Fruit fly (Drosophila melanogaster): ENCODE data around the gene vrs.

Gene vrs

dm6 chr3R:12406235-12407196 lies 40.9 kb upstream of the vrs start, which contains the start of gene CG5167 (continued):
- TF ChIP-seq z (GFP tag; IDR thresholded peaks at IDR 0.05) (no peak), Dp (GFP tag; optimal IDR thresholded peaks at IDR 0.05) (peak; percentile 45), psq (GFP tag; optimal IDR thresholded peaks at IDR 0.05) (no peak), cwo (GFP tag; optimal IDR thresholded peaks at IDR 0.05) (no peak), mirr (GFP tag; optimal IDR thresholded peaks at IDR 0.05) (peak; percentile 54), sc (optimal IDR thresholded peaks at IDR 0.05) (no peak), sc (GFP tag; optimal IDR thresholded peaks at IDR 0.05) (no peak), tap (tag; optimal IDR thresholded peaks at IDR 0.05) (peak; percentile 60), cg (GFP tag; optimal IDR thresholded peaks at IDR 0.05) (no peak), bowl (GFP tag; IDR thresholded peaks at IDR 0.05) (no peak), aop (GFP tag; IDR thresholded peaks at IDR 0.05) (no peak), schlank (tag; optimal IDR thresholded peaks at IDR 0.05) (no peak), CG11695 (GFP tag; IDR thresholded peaks at IDR 0.05) (peak; percentile 27; the same call in 1 of the 3 replicates), chn (GFP tag; optimal IDR thresholded peaks at IDR 0.05) (no peak), CG17829 (tag; optimal IDR thresholded peaks at IDR 0.05) (peak; percentile 54), Trl (optimal IDR thresholded peaks at IDR 0.05) (no peak), Trl (GFP tag; optimal IDR thresholded peaks at IDR 0.05) (no peak), CG17186 (GFP tag; optimal IDR thresholded peaks at IDR 0.05) (no peak), scrt (GFP tag; optimal IDR thresholded peaks at IDR 0.05) (peak; percentile 27), Hsf (GFP tag; optimal IDR thresholded peaks at IDR 0.05) (no peak), Oli (tag; optimal IDR thresholded peaks at IDR 0.05) (peak; percentile 2), zfh2 (GFP tag; optimal IDR thresholded peaks at IDR 0.05) (no peak), sug (tag; optimal IDR thresholded peaks at IDR 0.05) (peak; percentile 36), Mrtf (GFP tag; IDR thresholded peaks at IDR 0.05) (no peak), seq (GFP tag; IDR thresholded peaks at IDR 0.05) (no peak), Asciz (GFP tag; optimal IDR thresholded peaks at IDR 0.05) (no peak), kay (GFP tag; optimal IDR thresholded peaks at IDR 0.05) (no peak), CG13287 (GFP tag; IDR thresholded peaks at IDR 0.05; ENCODE audit: partially characterized antibody) (peak; percentile 52; the same call in 1 of the 2 replicates), CG1603 (tag; optimal IDR thresholded peaks at IDR 0.05) (peak; percentile 39), en (GFP tag; optimal IDR thresholded peaks at IDR 0.05) (no peak), nau (GFP tag; optimal IDR thresholded peaks at IDR 0.05) (no peak), jigr1 (GFP tag; IDR thresholded peaks at IDR 0.05) (no peak), CG4707 (GFP tag; optimal IDR thresholded peaks at IDR 0.05) (no peak), CG10959 (GFP tag; IDR thresholded peaks at IDR 0.05) (no peak), CG10654 (GFP tag; optimal IDR thresholded peaks at IDR 0.05) (no peak), CG17912 (GFP tag; optimal IDR thresholded peaks at IDR 0.05) (no peak), insv (GFP tag; optimal IDR thresholded peaks at IDR 0.05) (peak in 1 of 2 experiments; percentile 4), CG10321 (GFP tag; IDR thresholded peaks at IDR 0.05) (no peak), dpn (GFP tag; optimal IDR thresholded peaks at IDR 0.05) (peak in 1 of 2 experiments; percentile 49), CG10462 (GFP tag; optimal IDR thresholded peaks at IDR 0.05) (no peak), D19B (GFP tag; optimal IDR thresholded peaks at IDR 0.05) (peak; percentile 21), sens (GFP tag) (peak; percentile 89), CG8281 (tag; optimal IDR thresholded peaks at IDR 0.05) (no peak), CG4360 (GFP tag; IDR thresholded peaks at IDR 0.05) (no peak), CG34422 (GFP tag; IDR thresholded peaks at IDR 0.05) (0 out of 3 replicates have a peak, but pooled peaks have one; percentile 30), slbo (GFP tag; IDR thresholded peaks at IDR 0.05) (no peak; the same call in 1 of the 2 replicates), Sin3A (optimal IDR thresholded peaks at IDR 0.05) (no peak), tx (GFP tag; optimal IDR thresholded peaks at IDR 0.05) (no peak), CG18011 (GFP tag; optimal IDR thresholded peaks at IDR 0.05) (no peak), CG9609 (GFP tag; optimal IDR thresholded peaks at IDR 0.05) (no peak)
